Worm (Caenorhabditis elegans): ENCODE results near the gene K10G9.2.

The K10G9.2 gene

ce11 chrIII:10284214-10284613 is 1.5 kb upstream of the K10G9.2 start (continued):
- no peak for TF ChIP-seq unc-30 (tag; optimal IDR thresholded peaks at IDR 0.05)
- TF ChIP-seq dsc-1 (tag; optimal IDR thresholded peaks at IDR 0.05): peak; percentile 77
- TF ChIP-seq hlh-17 (GFP tag; optimal IDR thresholded peaks at IDR 0.05; ENCODE audit: borderline replicate concordance): no peak
- peak; percentile 53 for TF ChIP-seq pax-3 (tag; optimal IDR thresholded peaks at IDR 0.05)
- no peak for TF ChIP-seq fkh-4 (tag; optimal IDR thresholded peaks at IDR 0.05; ENCODE audit: borderline replicate concordance)
- TF ChIP-seq nhr-90 (tag; optimal IDR thresholded peaks at IDR 0.05; ENCODE audit: poor library complexity): no peak
- no peak for TF ChIP-seq C04F5.9 (tag; optimal IDR thresholded peaks at IDR 0.05)
- no peak for TF ChIP-seq grh-1 (GFP tag; IDR thresholded peaks at IDR 0.05)

- TF ChIP-seq ceh-90 (tag; optimal IDR thresholded peaks at IDR 0.05): no peak
- no peak for TF ChIP-seq nhr-71 (tag; optimal IDR thresholded peaks at IDR 0.05)
- peak; percentile 48 for TF ChIP-seq blmp-1 (tag; optimal IDR thresholded peaks at IDR 0.05)
- TF ChIP-seq Y116A8C.19 (tag; optimal IDR thresholded peaks at IDR 0.05; ENCODE audit: borderline replicate concordance): no peak
- TF ChIP-seq pqm-1 (tag; optimal IDR thresholded peaks at IDR 0.05): no peak
- TF ChIP-seq lin-14 (GFP tag; optimal IDR thresholded peaks at IDR 0.05): peak; percentile 3
- peak; percentile 73 for TF ChIP-seq nhr-85 (tag)
- TF ChIP-seq ceh-63 (GFP tag; optimal IDR thresholded peaks at IDR 0.05): no peak
- TF ChIP-seq nhr-12 (tag; optimal IDR thresholded peaks at IDR 0.05): no peak
- TF ChIP-seq elt-3 (tag; optimal IDR thresholded peaks at IDR 0.05): peak in 4 of 6 experiments; percentile 11 to 59 (median 32)
- no peak for TF ChIP-seq ama-1 (optimal IDR thresholded peaks at IDR 0.05)
- TF ChIP-seq snpc-4 (tag; optimal IDR thresholded peaks at IDR 0.05): no peak
- TF ChIP-seq nhr-20 (tag; optimal IDR thresholded peaks at IDR 0.05): no peak
- TF ChIP-seq skn-1 (tag; optimal IDR thresholded peaks at IDR 0.05): no peak
- TF ChIP-seq unc-130 (tag; optimal IDR thresholded peaks at IDR 0.05): no peak
- TF ChIP-seq unc-98 (GFP tag; IDR thresholded peaks at IDR 0.05): no peak
- TF ChIP-seq hlh-17 (GFP tag; optimal IDR thresholded peaks at IDR 0.05; ENCODE audit: borderline replicate concordance): no peak
- TF ChIP-seq tbx-2 (tag; optimal IDR thresholded peaks at IDR 0.05): no peak
- TF ChIP-seq ztf-4 (tag; optimal IDR thresholded peaks at IDR 0.05): no peak
- no peak for TF ChIP-seq hpl-2 (GFP tag; optimal IDR thresholded peaks at IDR 0.05)
- no peak for TF ChIP-seq lin-15B (tag; optimal IDR thresholded peaks at IDR 0.05)
- no peak for TF ChIP-seq nhr-47 (tag; optimal IDR thresholded peaks at IDR 0.05)
- TF ChIP-seq fkh-10 (GFP tag; optimal IDR thresholded peaks at IDR 0.05): no peak
- TF ChIP-seq mab-9 (GFP tag; IDR thresholded peaks at IDR 0.05): no peak
- TF ChIP-seq C34B4.2 (tag; optimal IDR thresholded peaks at IDR 0.05): no peak
These were observed 4.1 kb downstream of the K10G9.2 start for ce11 chrIII:10289790-10290189.

ce11 chrIII:10290541-10290940 is 4.8 kb downstream of the K10G9.2 start:
- TF ChIP-seq elt-3 (tag; optimal IDR thresholded peaks at IDR 0.05) (peak in 2 of 6 experiments; percentile 20 to 59), nhr-20 (tag; optimal IDR thresholded peaks at IDR 0.05) (peak; percentile 53), lin-14 (GFP tag; optimal IDR thresholded peaks at IDR 0.05) (peak; percentile 9), lin-35 (GFP tag; optimal IDR thresholded peaks at IDR 0.05) (peak in 1 of 2 experiments; percentile 52), snu-23 (GFP tag; optimal IDR thresholded peaks at IDR 0.05) (peak; percentile 3), blmp-1 (tag; optimal IDR thresholded peaks at IDR 0.05) (peak; percentile 23), efl-1 (optimal IDR thresholded peaks at IDR 0.05) (no peak), efl-1 (GFP tag; optimal IDR thresholded peaks at IDR 0.05 in 1 of 2) (peak in 1 of 2 experiments; percentile 93), nhr-85 (tag) (peak; percentile 95), nhr-71 (tag; optimal IDR thresholded peaks at IDR 0.05) (peak; percentile 51), pax-3 (tag; optimal IDR thresholded peaks at IDR 0.05) (no peak), hlh-4 (tag; optimal IDR thresholded peaks at IDR 0.05) (no peak), grh-1 (GFP tag; IDR thresholded peaks at IDR 0.05) (peak; percentile 41; the same call in 1 of the 2 replicates), vab-15 (tag; optimal IDR thresholded peaks at IDR 0.05) (peak; percentile 60), unc-98 (GFP tag; IDR thresholded peaks at IDR 0.05) (no peak)

DNA sequence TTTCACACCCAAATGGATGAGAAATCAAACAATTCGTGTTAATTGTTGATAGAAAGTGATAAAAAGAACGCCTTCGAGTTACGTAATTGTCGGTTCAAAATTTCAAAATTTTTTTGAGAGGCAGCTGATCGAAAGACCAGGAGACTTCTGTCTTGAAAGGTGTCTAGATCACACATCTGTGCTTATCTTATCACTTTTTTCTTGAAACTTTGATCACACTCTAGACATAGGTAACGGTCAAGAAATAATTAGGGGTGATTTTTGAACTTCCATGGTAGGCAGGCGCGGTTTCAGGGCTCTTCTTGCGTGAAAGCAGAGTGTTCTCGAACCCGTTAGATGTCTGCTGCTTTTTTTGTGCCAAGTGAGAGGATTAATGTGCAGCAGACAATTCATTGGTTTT is 7.6 kb downstream of the K10G9.2 start:
- TF ChIP-seq fkh-4 (tag; optimal IDR thresholded peaks at IDR 0.05; ENCODE audit: borderline replicate concordance) (no peak), sptf-1 (tag; optimal IDR thresholded peaks at IDR 0.05) (no peak), elt-3 (tag; optimal IDR thresholded peaks at IDR 0.05) (peak in 2 of 6 experiments; percentile 32 to 78), hlh-4 (tag; optimal IDR thresholded peaks at IDR 0.05) (no peak), jun-1 (tag; optimal IDR thresholded peaks at IDR 0.05) (no peak), efl-3 (GFP tag; optimal IDR thresholded peaks at IDR 0.05) (no peak), ceh-90 (tag; optimal IDR thresholded peaks at IDR 0.05) (no peak), nhr-85 (tag) (peak; percentile 72)

All from whole organism, L1 larva.